Worm (Caenorhabditis elegans): ENCODE measurements around the gene snb-1.

Gene snb-1

DNA sequence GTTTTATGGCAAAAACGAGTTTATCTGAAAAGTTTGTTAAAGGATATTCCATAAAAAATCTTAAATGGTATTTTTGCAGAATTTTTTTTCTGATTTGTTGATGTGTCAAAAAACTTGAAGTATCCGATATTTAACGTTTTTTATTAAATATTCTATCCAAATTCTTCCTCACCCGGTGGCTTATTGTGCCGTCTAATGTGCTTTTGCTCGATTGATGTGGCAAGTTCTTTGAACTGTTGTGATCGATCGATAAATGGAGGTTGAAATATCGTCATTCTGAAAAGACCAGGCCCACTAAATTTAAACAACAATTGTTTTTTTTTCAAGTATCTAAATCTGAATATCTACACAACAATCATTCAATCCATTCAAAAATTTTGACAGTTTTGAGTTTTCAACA, 1.1 kb downstream of the snb-1 start, which contains the start of gene syx-18:
Gene syx-18 (minus strand): TSS at position 276 of the 400 bp plus-strand sequence.
- TF ChIP-seq nfya-1 (tag; optimal IDR thresholded peaks at IDR 0.05): no peak

ce11 chrV:6652051-6652450, 4.2 kb downstream of the snb-1 start, which contains the start of gene T10H9.8:
TSS of gene T10H9.8 (plus strand) at chrV:6652351.
- TF ChIP-seq K09A11.1 (tag; optimal IDR thresholded peaks at IDR 0.05; ENCODE audit: insufficient read depth): no peak
- TF ChIP-seq sdc-2 (tag; optimal IDR thresholded peaks at IDR 0.05): no peak
- TF ChIP-seq ahr-1 (tag; optimal IDR thresholded peaks at IDR 0.05): no peak
- TF ChIP-seq pha-4 (tag; optimal IDR thresholded peaks at IDR 0.05): no peak
- TF ChIP-seq elt-2 (tag; optimal IDR thresholded peaks at IDR 0.05): no peak
- no peak for TF ChIP-seq tbx-2 (tag; optimal IDR thresholded peaks at IDR 0.05)
- TF ChIP-seq ets-4 (tag; optimal IDR thresholded peaks at IDR 0.05): no peak
- no peak for TF ChIP-seq elt-4 (tag; optimal IDR thresholded peaks at IDR 0.05)
- no peak for TF ChIP-seq ceh-48 (tag; optimal IDR thresholded peaks at IDR 0.05)
- TF ChIP-seq ref-2 (tag; optimal IDR thresholded peaks at IDR 0.05): no peak
- TF ChIP-seq rnt-1 (tag; optimal IDR thresholded peaks at IDR 0.05): no peak
- no peak for TF ChIP-seq T23F11.4 (GFP tag; optimal IDR thresholded peaks at IDR 0.05)
- no peak for TF ChIP-seq unc-55 (GFP tag; optimal IDR thresholded peaks at IDR 0.05)
- TF ChIP-seq ceh-19 (GFP tag; optimal IDR thresholded peaks at IDR 0.05): no peak
- TF ChIP-seq dve-1 (tag; optimal IDR thresholded peaks at IDR 0.05): no peak
- no peak for TF ChIP-seq ceh-18 (tag; optimal IDR thresholded peaks at IDR 0.05)

DNA sequence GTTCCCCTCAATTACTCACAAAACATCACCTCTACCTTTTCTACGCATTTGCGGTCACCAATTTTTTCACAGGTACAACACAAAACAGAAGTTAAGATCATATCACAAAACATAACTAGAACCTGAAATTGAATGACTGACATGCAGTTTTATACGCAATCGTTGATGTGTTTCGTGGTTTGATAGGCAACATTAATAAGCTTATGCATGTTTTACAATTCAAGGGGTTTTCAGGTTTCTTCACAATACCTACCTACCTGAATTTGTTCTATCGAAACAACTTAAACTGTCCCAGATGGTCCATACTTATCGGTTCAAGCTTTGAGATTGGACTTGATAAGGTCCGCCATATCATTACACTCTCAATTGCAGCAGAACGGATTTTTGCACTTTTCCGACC, 5.8 kb downstream of the snb-1 start:
- TF ChIP-seq dve-1 (tag; optimal IDR thresholded peaks at IDR 0.05) (no peak), ceh-2 (tag; optimal IDR thresholded peaks at IDR 0.05) (no peak), tbx-7 (tag; optimal IDR thresholded peaks at IDR 0.05) (no peak), unc-42 (tag; optimal IDR thresholded peaks at IDR 0.05) (no peak), hlh-30 (tag; optimal IDR thresholded peaks at IDR 0.05; ENCODE audit: insufficient read depth) (no peak), nhr-11 (tag; optimal IDR thresholded peaks at IDR 0.05) (no peak)

- no peak for TF ChIP-seq ets-4 (tag; optimal IDR thresholded peaks at IDR 0.05)
- TF ChIP-seq ahr-1 (tag; optimal IDR thresholded peaks at IDR 0.05): no peak
- TF ChIP-seq pros-1 (tag; optimal IDR thresholded peaks at IDR 0.05): no peak
- TF ChIP-seq ama-1 (optimal IDR thresholded peaks at IDR 0.05): no peak
- no peak for TF ChIP-seq dmd-4 (tag; optimal IDR thresholded peaks at IDR 0.05; ENCODE audit: borderline replicate concordance)
- TF ChIP-seq hlh-6 (tag; optimal IDR thresholded peaks at IDR 0.05): no peak
- TF ChIP-seq unc-3 (GFP tag; conservative IDR thresholded peaks at IDR 0.05): no peak
- TF ChIP-seq unc-3 (tag; optimal IDR thresholded peaks at IDR 0.05): no peak
- no peak for TF ChIP-seq mec-3 (tag; optimal IDR thresholded peaks at IDR 0.05; ENCODE audit: borderline replicate concordance)
- TF ChIP-seq hlh-15 (tag; optimal IDR thresholded peaks at IDR 0.05): no peak
- TF ChIP-seq hlh-13 (GFP tag; optimal IDR thresholded peaks at IDR 0.05): no peak
- TF ChIP-seq nfya-1 (tag; optimal IDR thresholded peaks at IDR 0.05): no peak
- TF ChIP-seq ceh-45 (GFP tag; IDR thresholded peaks at IDR 0.05): no peak
Measured at ce11 chrV:6649317-6649716, 7.0 kb downstream of the snb-1 start, which contains the start of gene T10H9.1. TSS of gene T10H9.1 (plus strand) at chrV:6649617.

DNA sequence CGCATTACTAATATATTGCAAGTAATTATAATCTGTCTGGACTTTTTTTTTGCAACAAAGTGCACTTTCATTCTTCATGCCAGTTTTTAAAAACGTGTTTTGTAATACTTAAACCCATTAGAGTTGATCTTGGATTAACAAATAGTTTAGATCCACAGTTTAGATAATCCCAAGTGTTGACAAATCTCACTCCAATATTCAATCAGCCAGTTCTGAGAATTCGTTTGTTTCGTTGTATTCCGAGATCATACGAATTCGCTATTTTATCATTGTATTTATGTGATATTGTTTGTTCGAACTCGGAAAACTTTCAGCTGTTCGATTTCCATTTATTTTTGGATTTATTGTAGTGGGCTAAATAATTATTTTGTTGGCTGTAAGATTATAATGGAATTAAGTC, 10.5 kb downstream of the snb-1 start:
- TF ChIP-seq hlh-8 (tag; optimal IDR thresholded peaks at IDR 0.05) (no peak), fkh-10 (GFP tag; optimal IDR thresholded peaks at IDR 0.05) (no peak), unc-42 (tag; optimal IDR thresholded peaks at IDR 0.05) (no peak), ceh-22 (tag; optimal IDR thresholded peaks at IDR 0.05) (no peak), unc-86 (tag; optimal IDR thresholded peaks at IDR 0.05) (no peak), T23F11.4 (GFP tag; optimal IDR thresholded peaks at IDR 0.05) (no peak), rnt-1 (tag; optimal IDR thresholded peaks at IDR 0.05) (no peak)
